Worm (Caenorhabditis elegans) whole organism, young adult: ENCODE data around the gene ugt-47.

Experiments
- B0035.1 ChIP-seq: sonication (generic microtip); optimal IDR thresholded peaks from 2 replicates; lab custom pipeline; 2016; ENCODE audit warnings: missing genetic modification characterization, mild to moderate bottlenecking, missing compliant biosample characterization, missing genotype, missing genetic modification reagents
- D2030.7 ChIP-seq: fragments of 200-800 bp; sonication (Bioruptor generic); IDR thresholded peaks from 2 replicates; pipeline ENCODE4 v1.3.6; 2022; ENCODE audit warnings: missing genetic modification reagents, missing genetic modification characterization, missing compliant biosample characterization
- F22D6.2 ChIP-seq: sonication (generic microtip); optimal IDR thresholded peaks from 2 replicates; lab custom pipeline; 2016; ENCODE audit warnings: mild to moderate bottlenecking, missing genetic modification characterization, missing compliant biosample characterization
- F52B5.7 ChIP-seq: sonication (generic microtip); optimal IDR thresholded peaks from 2 replicates; lab custom pipeline; 2016; ENCODE audit warnings: mild to moderate bottlenecking, missing genetic modification characterization, missing compliant biosample characterization
- F55B11.4 ChIP-seq: sonication (generic microtip); optimal IDR thresholded peaks from 2 replicates; lab custom pipeline; 2016; ENCODE audit warnings: missing compliant biosample characterization, missing genetic modification characterization, borderline replicate concordance; ENCODE audit not compliant: insufficient read depth
- Y53F4B.3 ChIP-seq: fragments of 200-800 bp; sonication (Bioruptor generic); IDR thresholded peaks from 2 replicates; pipeline ENCODE4 v1.3.6; 2022; ENCODE audit warnings: missing genetic modification reagents, missing genetic modification characterization, missing compliant biosample characterization
- Y53G8AR.9 ChIP-seq: fragments of 200-800 bp; sonication (Bioruptor generic); conservative IDR thresholded peaks from 2 replicates; pipeline ENCODE4 v1.3.6; 2022; ENCODE audit warnings: missing genetic modification reagents, missing genetic modification characterization, missing compliant biosample characterization
- akir-1 ChIP-seq: fragments of 200-800 bp; sonication (Bioruptor generic); optimal IDR thresholded peaks from 2 replicates; lab custom pipeline; 2018; ENCODE audit warnings: mild to moderate bottlenecking, missing genetic modification characterization, moderate library complexity, missing compliant biosample characterization
- atf-7 ChIP-seq: sonication (generic microtip); optimal IDR thresholded peaks from 2 replicates; lab custom pipeline; 2017; ENCODE audit warnings: mild to moderate bottlenecking, missing genetic modification characterization, missing compliant biosample characterization
- athp-1 ChIP-seq: sonication (generic microtip); optimal IDR thresholded peaks from 2 replicates; lab custom pipeline; 2017; ENCODE audit warnings: mild to moderate bottlenecking, missing genetic modification characterization, missing compliant biosample characterization
- bed-2 ChIP-seq: fragments of 200-800 bp; sonication (Bioruptor generic); IDR thresholded peaks from 2 replicates; pipeline ENCODE4 v1.3.6; 2022; ENCODE audit warnings: missing genetic modification reagents, missing genetic modification characterization, missing compliant biosample characterization
- ccch-3 ChIP-seq: fragments of 200-800 bp; sonication (Bioruptor generic); optimal IDR thresholded peaks from 2 replicates; lab custom pipeline; 2018; ENCODE audit warnings: mild to moderate bottlenecking, missing genetic modification characterization, missing compliant biosample characterization
- cebp-2 ChIP-seq: fragments of 200-800 bp; sonication (Bioruptor generic); IDR thresholded peaks from 2 replicates; pipeline ENCODE4 v1.3.6; 2022; ENCODE audit warnings: missing genetic modification characterization, missing compliant biosample characterization
- ceh-91 ChIP-seq: fragments of 200-800 bp; sonication (Bioruptor generic); IDR thresholded peaks from 2 replicates; pipeline ENCODE4 v1.3.6; 2022; ENCODE audit warnings: missing genetic modification reagents, missing genetic modification characterization, missing compliant biosample characterization
- dpff-1 ChIP-seq: sonication (generic microtip); optimal IDR thresholded peaks from 2 replicates; lab custom pipeline; 2017; ENCODE audit warnings: mild to moderate bottlenecking, missing genetic modification characterization, missing compliant biosample characterization
- dpl-1 ChIP-seq: fragments of 150-350 bp; optimal IDR thresholded peaks from 2 replicates; lab custom pipeline; 2014; ENCODE audit warnings: missing biosample characterization, missing genetic modification reagents, missing genetic modification characterization
- egl-44 ChIP-seq: fragments of 200-800 bp; sonication (Bioruptor generic); IDR thresholded peaks from 2 replicates; pipeline ENCODE4 v1.3.6; 2022; ENCODE audit warnings: missing genetic modification reagents, missing genetic modification characterization, missing compliant biosample characterization
- fkh-3 ChIP-seq: sonication (generic microtip); optimal IDR thresholded peaks from 2 replicates; lab custom pipeline; 2016; ENCODE audit warnings: mild to moderate bottlenecking, missing genetic modification characterization, missing compliant biosample characterization
- hmg-1.2 ChIP-seq: fragments of 200-800 bp; sonication (Bioruptor generic); IDR thresholded peaks from 2 replicates; pipeline ENCODE4 v1.3.6; 2022; ENCODE audit warnings: missing genetic modification reagents, missing genetic modification characterization, missing compliant biosample characterization
- lag-1 ChIP-seq: fragments of 200-800 bp; sonication (Bioruptor generic); IDR thresholded peaks from 2 replicates; pipeline ENCODE4 v1.3.6; 2022; ENCODE audit warnings: missing genetic modification reagents, missing genetic modification characterization, missing compliant biosample characterization
- let-526 ChIP-seq: fragments of 200-800 bp; sonication (Bioruptor generic); IDR thresholded peaks from 2 replicates; pipeline ENCODE4 v1.3.6; 2022; ENCODE audit warnings: missing genetic modification reagents, missing genetic modification characterization, missing compliant biosample characterization
- lin-26 ChIP-seq: fragments of 200-800 bp; sonication (Bioruptor generic); IDR thresholded peaks from 2 replicates; pipeline ENCODE4 v1.3.6; 2022; ENCODE audit warnings: missing genetic modification reagents, missing genetic modification characterization, missing compliant biosample characterization
- lin-40 ChIP-seq: sonication (generic microtip); optimal IDR thresholded peaks from 2 replicates; lab custom pipeline; 2016; ENCODE audit warnings: missing genetic modification characterization, mild to moderate bottlenecking, missing compliant biosample characterization, missing genotype, missing genetic modification reagents
- madf-10 ChIP-seq: sonication (generic microtip); optimal IDR thresholded peaks from 2 replicates; lab custom pipeline; 2016; ENCODE audit warnings: mild to moderate bottlenecking, missing genetic modification characterization, missing compliant biosample characterization
- madf-6 ChIP-seq: fragments of 200-800 bp; sonication (Bioruptor generic); IDR thresholded peaks from 2 replicates; pipeline ENCODE4 v1.3.6; 2022; ENCODE audit warnings: missing genetic modification reagents, missing genetic modification characterization, missing compliant biosample characterization
- mcd-1 ChIP-seq: fragments of 200-800 bp; sonication (Bioruptor generic); IDR thresholded peaks from 2 replicates; pipeline ENCODE4 v1.3.6; 2022; ENCODE audit warnings: missing genetic modification reagents, missing genetic modification characterization, missing compliant biosample characterization
- mxl-1 ChIP-seq: sonication (generic microtip); optimal IDR thresholded peaks from 2 replicates; lab custom pipeline; 2016; ENCODE audit warnings: missing genetic modification characterization, missing compliant biosample characterization
- nfya-1 ChIP-seq: sonication (generic microtip); optimal IDR thresholded peaks from 2 replicates; lab custom pipeline; 2017; ENCODE audit warnings: antibody characterized with exemption, missing compliant biosample characterization, missing genetic modification characterization, borderline replicate concordance; ENCODE audit not compliant: insufficient read depth
- nhr-120 ChIP-seq: fragments of 200-800 bp; sonication (Bioruptor generic); IDR thresholded peaks from 2 replicates; pipeline ENCODE4 v1.3.6; 2022; ENCODE audit warnings: missing genetic modification characterization, missing compliant biosample characterization
- nhr-80 ChIP-seq: sonication (generic microtip); optimal IDR thresholded peaks from 2 replicates; lab custom pipeline; 2016; ENCODE audit warnings: missing genetic modification characterization, missing compliant biosample characterization
- pha-4 ChIP-seq: fragments of 150-350 bp; sonication (generic microtip); optimal IDR thresholded peaks from 2 replicates; lab custom pipeline; 2014; ENCODE audit warnings: missing biosample characterization, missing genetic modification reagents, missing genetic modification characterization
- rpc-1 ChIP-seq, 2 experiments: fragments of 150-350 bp in 1 of 2; sonication (generic microtip) in 1 of 2; optimal IDR thresholded peaks; 2 replicates each; lab custom pipeline; 2014 to 2018; ENCODE audit warnings: missing biosample characterization in 1 of 2, missing genetic modification characterization in 1 of 2, missing genetic modification reagents in 1 of 2, missing genotype in 1 of 2
- snpc-1.1 ChIP-seq: sonication (generic microtip); optimal IDR thresholded peaks from 2 replicates; lab custom pipeline; 2017; ENCODE audit warnings: missing genetic modification characterization, mild to moderate bottlenecking, missing compliant biosample characterization, antibody characterized with exemption, moderate library complexity, missing genotype, missing genetic modification reagents; ENCODE audit not compliant: insufficient read depth
- somi-1 ChIP-seq: fragments of 200-800 bp; sonication (Bioruptor generic); optimal IDR thresholded peaks from 2 replicates; lab custom pipeline; 2018; ENCODE audit warnings: mild to moderate bottlenecking, missing genetic modification characterization, missing compliant biosample characterization
- tlf-1 ChIP-seq: fragments of 200-800 bp; sonication (Bioruptor generic); optimal IDR thresholded peaks from 2 replicates; lab custom pipeline; 2018; ENCODE audit warnings: mild to moderate bottlenecking, missing genetic modification characterization, missing compliant biosample characterization
- unc-62 ChIP-seq: fragments of 150-350 bp; optimal IDR thresholded peaks from 2 replicates; lab custom pipeline; 2014; ENCODE audit warnings: missing biosample characterization, missing genetic modification reagents, missing genetic modification characterization
- zim-3 ChIP-seq: sonication (generic microtip); optimal IDR thresholded peaks from 2 replicates; lab custom pipeline; 2017; ENCODE audit warnings: mild to moderate bottlenecking, missing genetic modification characterization, moderate library complexity, missing compliant biosample characterization
- ztf-22 ChIP-seq: fragments of 200-800 bp; sonication (Bioruptor generic); optimal IDR thresholded peaks from 2 replicates; lab custom pipeline; 2018; ENCODE audit warnings: mild to moderate bottlenecking, missing genetic modification characterization, moderate library complexity, missing compliant biosample characterization
- ztf-28 ChIP-seq: fragments of 200-800 bp; sonication (Bioruptor generic); IDR thresholded peaks from 2 replicates; pipeline ENCODE4 v1.3.6; 2022; ENCODE audit warnings: missing genetic modification reagents, missing genetic modification characterization, missing compliant biosample characterization
- ztf-6 ChIP-seq: fragments of 200-800 bp; sonication (Bioruptor generic); IDR thresholded peaks from 2 replicates; pipeline ENCODE4 v1.3.6; 2022; ENCODE audit warnings: missing genetic modification reagents, missing genetic modification characterization, missing compliant biosample characterization

Gene ugt-47

DNA sequence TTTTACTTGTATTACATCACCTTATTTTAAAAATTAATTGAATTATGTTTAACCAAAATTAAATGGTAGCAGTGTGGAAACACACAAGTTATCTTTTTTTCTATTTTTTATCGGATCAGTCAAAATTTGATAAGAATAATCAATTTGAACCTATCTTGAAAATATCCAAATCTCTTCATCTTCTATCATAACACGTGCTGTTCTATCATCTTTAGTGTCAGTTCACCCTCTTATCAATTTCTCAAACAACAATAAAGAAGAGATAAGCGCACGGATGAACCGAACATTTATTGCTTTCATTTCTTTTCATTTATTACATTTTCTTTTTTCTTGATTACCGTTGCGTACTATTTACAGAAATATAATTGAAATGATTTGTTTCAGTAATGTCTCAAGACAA is 11.3 kb downstream of the ugt-47 start, which contains the start of gene R04B5.5:
R04B5.5 (plus strand) TSS at position 378 of the 400 bp plus-strand sequence.
- TF ChIP-seq nhr-80 (tag; lab: Kevin White, UChicago) (peak; percentile 58), ztf-22 (GFP tag; lab: Kevin White, UChicago) (no peak), lin-40 (peak; percentile 33)

DNA sequence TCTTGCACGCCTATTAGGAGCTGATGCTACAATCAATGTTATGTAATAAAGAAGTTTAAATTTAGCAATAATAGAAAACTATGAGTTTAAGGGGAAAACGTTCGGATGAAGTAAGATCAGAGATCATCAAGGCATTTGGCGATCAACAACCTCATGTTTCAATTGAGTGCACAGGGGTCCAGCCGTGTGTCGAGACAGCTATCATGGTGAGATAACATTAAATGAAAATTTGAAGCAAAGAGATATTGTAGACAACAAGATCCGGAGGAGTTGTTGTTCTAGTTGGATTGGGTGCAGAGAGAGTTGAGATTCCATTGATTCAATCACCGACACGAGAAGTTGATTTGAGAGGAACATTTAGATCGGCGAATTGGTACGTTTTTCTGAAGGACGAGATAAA is 12.3 kb downstream of the ugt-47 start:
- no peak for TF ChIP-seq ztf-28
- no peak for TF ChIP-seq egl-44 (GFP tag; lab: Robert Waterston, UW)
- no peak for TF ChIP-seq unc-62 (GFP tag; lab: Kevin White, UChicago)
- TF ChIP-seq dpl-1 (GFP tag; lab: Kevin White, UChicago) = no peak
- no peak for TF ChIP-seq pha-4

- no peak for TF ChIP-seq lin-40
- TF ChIP-seq mxl-1 (tag; lab: Kevin White, UChicago) = no peak
- TF ChIP-seq F22D6.2 (tag; lab: Kevin White, UChicago) = no peak
- no peak for TF ChIP-seq fkh-3 (tag; lab: Kevin White, UChicago)
- no peak for TF ChIP-seq lin-26 (GFP tag; lab: Robert Waterston, UW)
- TF ChIP-seq F55B11.4 (tag; lab: Kevin White, UChicago) = no peak
- TF ChIP-seq bed-2 = no peak
- no peak for TF ChIP-seq snpc-1.1 (tag; lab: Kevin White, UChicago)
- TF ChIP-seq ztf-6 (GFP tag; lab: Robert Waterston, UW) = no peak
- TF ChIP-seq rpc-1 (optimal IDR thresholded peaks at IDR 0.05; lab: Kevin White, UChicago) = no peak
- no peak for TF ChIP-seq rpc-1 (tag; optimal IDR thresholded peaks at IDR 0.05; lab: Kevin White, UChicago)
Observed at ce11 chrV:10084864-10085263, 13.5 kb downstream of the ugt-47 start, which contains the start of gene R04B5.6. R04B5.6 (plus strand) TSS chrV:10085164.

DNA sequence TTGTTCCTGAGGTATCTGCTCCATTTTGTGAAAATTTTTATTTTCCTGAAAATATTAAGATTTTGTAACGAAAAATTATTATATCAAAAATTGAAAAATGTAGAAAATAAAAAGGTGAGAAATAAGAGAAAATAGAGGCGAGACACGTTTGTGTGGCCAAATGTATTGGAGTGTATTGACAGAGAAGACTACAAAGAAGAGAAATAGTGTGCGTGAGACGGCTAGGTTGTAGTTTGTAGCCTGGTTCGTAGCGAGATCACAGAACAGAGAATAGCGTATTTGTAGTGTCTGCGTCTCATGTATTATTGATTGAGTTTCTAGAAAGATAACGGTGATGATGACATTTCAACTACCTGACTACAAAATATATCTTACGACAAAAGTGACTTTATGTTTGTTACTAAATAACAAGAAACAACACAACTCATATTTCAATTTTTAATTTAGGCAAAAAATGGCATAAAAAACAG is 14.4 kb downstream of the ugt-47 start, which contains the start of gene nhr-12:
nhr-12 (minus strand) TSS at position 51 of the 470 bp plus-strand sequence.
- TF ChIP-seq athp-1 (tag; lab: Kevin White, UChicago) (no peak), mcd-1 (GFP tag; lab: Robert Waterston, UW) (no peak), madf-10 (no peak), ccch-3 (no peak), Y53G8AR.9 (GFP tag; lab: Robert Waterston, UW) (no peak), let-526 (GFP tag; lab: Robert Waterston, UW) (no peak), tlf-1 (GFP tag; lab: Kevin White, UChicago) (no peak), hmg-1.2 (no peak), nhr-120 (GFP tag; lab: Robert Waterston, UW) (no peak), mxl-1 (tag; lab: Kevin White, UChicago) (no peak)

- TF ChIP-seq let-526 (GFP tag; lab: Robert Waterston, UW) (no peak), B0035.1 (tag; lab: Kevin White, UChicago) (no peak)
Observed at ce11 chrV:10081636-10082035, 16.8 kb downstream of the ugt-47 start, which contains the start of gene nhr-205. nhr-205 (minus strand) TSS chrV:10081776.

ce11 chrV:10080905-10081304 is 17.5 kb downstream of the ugt-47 start:
- no peak for TF ChIP-seq zim-3 (tag; lab: Kevin White, UChicago)
- no peak for TF ChIP-seq F52B5.7 (tag; lab: Kevin White, UChicago)
- no peak for TF ChIP-seq dpff-1 (tag; lab: Kevin White, UChicago)
- no peak for TF ChIP-seq somi-1 (GFP tag; lab: Kevin White, UChicago)
- no peak for TF ChIP-seq madf-6 (GFP tag; lab: Robert Waterston, UW)
- TF ChIP-seq D2030.7 (GFP tag; lab: Robert Waterston, UW) = no peak
- no peak for TF ChIP-seq ztf-28
- TF ChIP-seq ceh-91 (GFP tag; lab: Robert Waterston, UW) = no peak
- no peak for TF ChIP-seq lag-1 (GFP tag; lab: Robert Waterston, UW)
- no peak for TF ChIP-seq cebp-2
- TF ChIP-seq lin-40 = no peak
- TF ChIP-seq atf-7 (tag; lab: Kevin White, UChicago) = no peak
- TF ChIP-seq Y53G8AR.9 (GFP tag; lab: Robert Waterston, UW) = no peak
- TF ChIP-seq nfya-1 (tag; lab: Kevin White, UChicago) = no peak
- TF ChIP-seq Y53F4B.3 = no peak
- no peak for TF ChIP-seq rpc-1 (optimal IDR thresholded peaks at IDR 0.05; lab: Kevin White, UChicago)
- TF ChIP-seq rpc-1 (tag; optimal IDR thresholded peaks at IDR 0.05; lab: Kevin White, UChicago) = no peak
- no peak for TF ChIP-seq mxl-1 (tag; lab: Kevin White, UChicago)
- no peak for TF ChIP-seq akir-1
- TF ChIP-seq, all 124 proteins: peak for 0
